Worm (Caenorhabditis elegans) whole organism, L4 larva: ENCODE measurements around the gene pcca-1.
"Not testable (repeated sequence)": the region's sequence is repeated elsewhere in the genome, so short reads cannot be mapped to it uniquely, and the experiment has no call there.

Experiments used
- T20F7.1 ChIP-seq: fragments of 200-800 bp; sonication (Bioruptor generic); optimal IDR thresholded peaks from 2 replicates; lab custom pipeline; 2018; ENCODE audit warnings: mild to moderate bottlenecking, missing genetic modification characterization, missing compliant biosample characterization
- Y105C5A.15 ChIP-seq: fragments of 200-800 bp; sonication (Bioruptor generic); IDR thresholded peaks from 2 replicates; pipeline ENCODE4 v1.3.6; 2022; ENCODE audit warnings: missing genetic modification characterization, missing compliant biosample characterization
- Y75B8A.6 ChIP-seq: fragments of 200-800 bp; sonication (Bioruptor generic); IDR thresholded peaks from 2 replicates; pipeline ENCODE4 v1.3.6; 2022; ENCODE audit warnings: missing genetic modification reagents, missing genetic modification characterization, missing compliant biosample characterization
- ceh-32 ChIP-seq: sonication (generic microtip); optimal IDR thresholded peaks from 2 replicates; lab custom pipeline; 2016; ENCODE audit warnings: mild to moderate bottlenecking, missing genetic modification characterization, missing compliant biosample characterization; ENCODE audit not compliant: poor library complexity
- ceh-44 ChIP-seq: fragments of 200-800 bp; sonication (Bioruptor generic); IDR thresholded peaks from 2 replicates; pipeline ENCODE4 v1.3.6; 2022; ENCODE audit warnings: missing genetic modification reagents, missing genetic modification characterization, missing compliant biosample characterization
- ceh-62 ChIP-seq: sonication (generic microtip); optimal IDR thresholded peaks from 2 replicates; lab custom pipeline; 2017; ENCODE audit warnings: missing biosample characterization, missing genetic modification characterization
- cey-2 ChIP-seq: sonication (generic microtip); optimal IDR thresholded peaks from 3 replicates; lab custom pipeline; 2017; ENCODE audit warnings: missing genetic modification characterization, mild to moderate bottlenecking, missing compliant biosample characterization, antibody characterized with exemption, borderline replicate concordance; ENCODE audit not compliant: insufficient read depth
- ctbp-1 ChIP-seq: fragments of 200-800 bp; sonication (Bioruptor generic); IDR thresholded peaks from 2 replicates; pipeline ENCODE4 v1.3.6; 2022; ENCODE audit warnings: missing genetic modification reagents, missing genetic modification characterization, missing compliant biosample characterization
- daf-16 ChIP-seq, 3 experiments: sonication (generic microtip); optimal IDR thresholded peaks; 2 replicates each; lab custom pipeline; 2016 to 2017; ENCODE audit warnings: missing genetic modification characterization in 3 of 3, missing genetic modification reagents in 3 of 3, mild to moderate bottlenecking in 2 of 3, missing compliant biosample characterization in 2 of 3, missing biosample characterization in 1 of 3, moderate library complexity in 1 of 3
- daf-19 ChIP-seq: fragments of 200-800 bp; sonication (Bioruptor generic); conservative IDR thresholded peaks from 2 replicates; pipeline ENCODE4 v1.3.6; 2022; ENCODE audit warnings: missing genetic modification characterization, missing compliant biosample characterization
- dmd-6 ChIP-seq: fragments of 200-800 bp; sonication (Bioruptor generic); IDR thresholded peaks from 2 replicates; pipeline ENCODE4 v1.3.6; 2022; ENCODE audit warnings: missing genetic modification reagents, missing genetic modification characterization, missing compliant biosample characterization
- dmd-8 ChIP-seq: fragments of 200-800 bp; sonication (Bioruptor generic); IDR thresholded peaks from 2 replicates; pipeline ENCODE4 v1.3.6; 2022; ENCODE audit warnings: missing genetic modification characterization, missing compliant biosample characterization
- hif-1 ChIP-seq, 2 experiments: sonication (generic microtip); optimal IDR thresholded peaks; 2 replicates each; lab custom pipeline; 2016 to 2017; ENCODE audit warnings: missing compliant biosample characterization in 2 of 2, missing genetic modification characterization in 2 of 2, missing genetic modification reagents in 2 of 2, missing genotype in 2 of 2, mild to moderate bottlenecking in 1 of 2
- hlh-30 ChIP-seq: sonication (generic microtip); optimal IDR thresholded peaks from 2 replicates; lab custom pipeline; 2017; ENCODE audit warnings: antibody characterized with exemption, mild to moderate bottlenecking, missing genetic modification characterization, missing compliant biosample characterization; ENCODE audit not compliant: insufficient read depth
- jun-1 ChIP-seq: fragments of 150-350 bp; optimal IDR thresholded peaks from 2 replicates; lab custom pipeline; 2014; ENCODE audit warnings: missing biosample characterization, missing genetic modification reagents, missing genetic modification characterization
- lin-15B ChIP-seq: fragments of 150-350 bp; sonication (generic microtip); optimal IDR thresholded peaks from 3 replicates; lab custom pipeline; 2014; ENCODE audit warnings: missing biosample characterization, missing genetic modification characterization
- lin-29 ChIP-seq: fragments of 200-800 bp; sonication (Bioruptor generic); IDR thresholded peaks from 2 replicates; pipeline ENCODE4 v1.3.6; 2022; ENCODE audit warnings: missing genetic modification reagents, missing genetic modification characterization, missing compliant biosample characterization
- lin-39 ChIP-seq: fragments of 150-350 bp; optimal IDR thresholded peaks from 2 replicates; lab custom pipeline; 2014; ENCODE audit warnings: missing biosample characterization, missing genetic modification reagents, missing genetic modification characterization
- lsy-2 ChIP-seq, 2 experiments: fragments of 150-350 bp in 1 of 2; sonication (generic microtip) in 1 of 2; optimal IDR thresholded peaks; 2 replicates each; lab custom pipeline; 2014 to 2017; ENCODE audit warnings: missing biosample characterization in 2 of 2, missing genetic modification characterization in 2 of 2
- madf-5 ChIP-seq, 2 experiments: fragments of 200-800 bp; sonication (Bioruptor generic); IDR thresholded peaks; 2 replicates each; pipeline ENCODE4 v1.3.6; 2022; ENCODE audit warnings: missing compliant biosample characterization in 2 of 2, missing genetic modification characterization in 2 of 2
- mdl-1 ChIP-seq, 2 experiments: fragments of 150-350 bp in 1 of 2; sonication (generic microtip) in 1 of 2; optimal IDR thresholded peaks; 2 replicates each; lab custom pipeline; 2014 to 2017; ENCODE audit warnings: missing biosample characterization in 2 of 2, missing genetic modification characterization in 2 of 2
- mdt-29 ChIP-seq: fragments of 200-800 bp; sonication (Bioruptor generic); IDR thresholded peaks from 2 replicates; pipeline ENCODE4 v1.3.6; 2022; ENCODE audit warnings: missing genetic modification reagents, missing genetic modification characterization, missing compliant biosample characterization
- mes-2 ChIP-seq: sonication (generic microtip); optimal IDR thresholded peaks from 2 replicates; lab custom pipeline; 2016; ENCODE audit warnings: missing genotype, mild to moderate bottlenecking, missing genetic modification characterization, missing compliant biosample characterization; ENCODE audit not compliant: poor library complexity, severe bottlenecking
- mxl-2 ChIP-seq: fragments of 200-800 bp; sonication (Bioruptor generic); conservative IDR thresholded peaks from 2 replicates; pipeline ENCODE4 v1.3.6; 2022; ENCODE audit warnings: missing genetic modification reagents, missing genetic modification characterization, missing compliant biosample characterization
- mxl-3 ChIP-seq: fragments of 200-800 bp; sonication (Bioruptor generic); optimal IDR thresholded peaks from 2 replicates; lab custom pipeline; 2018; ENCODE audit warnings: mild to moderate bottlenecking, missing genetic modification characterization, missing compliant biosample characterization
- nhr-237 ChIP-seq: sonication (generic microtip); optimal IDR thresholded peaks from 2 replicates; lab custom pipeline; 2017; ENCODE audit warnings: missing biosample characterization, missing genetic modification characterization
- nhr-28 ChIP-seq: fragments of 150-350 bp; optimal IDR thresholded peaks from 2 replicates; lab custom pipeline; 2014; ENCODE audit warnings: missing biosample characterization, missing genetic modification characterization
- set-16 ChIP-seq: fragments of 200-800 bp; sonication (Bioruptor generic); IDR thresholded peaks from 2 replicates; pipeline ENCODE4 v1.3.6; 2022; ENCODE audit warnings: missing genetic modification reagents, missing genetic modification characterization, missing compliant biosample characterization
- snpc-1.2 ChIP-seq: fragments of 200-800 bp; sonication (Bioruptor generic); IDR thresholded peaks from 2 replicates; pipeline ENCODE4 v1.3.6; 2022; ENCODE audit warnings: missing genetic modification reagents, missing genetic modification characterization, missing compliant biosample characterization
- spr-1 ChIP-seq: sonication (generic microtip); optimal IDR thresholded peaks from 2 replicates; lab custom pipeline; 2016; ENCODE audit warnings: mild to moderate bottlenecking, missing genetic modification characterization, missing compliant biosample characterization
- tag-97 ChIP-seq: fragments of 200-800 bp; sonication (Bioruptor generic); IDR thresholded peaks from 2 replicates; pipeline ENCODE4 v1.3.6; 2022; ENCODE audit warnings: missing genetic modification characterization, missing compliant biosample characterization
- tra-1 ChIP-seq: fragments of 200-800 bp; sonication (Bioruptor generic); IDR thresholded peaks from 2 replicates; pipeline ENCODE4 v1.3.6; 2022; ENCODE audit warnings: missing genetic modification reagents, missing genetic modification characterization, missing compliant biosample characterization
- unc-62 ChIP-seq, 3 experiments: fragments of 150-350 bp in 1 of 3; sonication (generic microtip); optimal IDR thresholded peaks in 2 of 3; peaks in 1 of 3; 1 replicate in 1 of 3; 2 replicates in 2 of 3; lab custom pipeline; 2014 to 2017; ENCODE audit warnings: missing biosample characterization in 3 of 3, missing genetic modification characterization in 3 of 3, missing genetic modification reagents in 3 of 3, missing genotype in 1 of 3
- vab-7 ChIP-seq: fragments of 200-800 bp; sonication (Bioruptor generic); IDR thresholded peaks from 2 replicates; pipeline ENCODE4 v1.3.6; 2022; ENCODE audit warnings: missing genetic modification reagents, missing genetic modification characterization, missing compliant biosample characterization
- zag-1 ChIP-seq: fragments of 150-350 bp; optimal IDR thresholded peaks from 2 replicates; lab custom pipeline; 2014; ENCODE audit warnings: missing biosample characterization, missing genetic modification characterization
- zfp-2 ChIP-seq: sonication (generic microtip); optimal IDR thresholded peaks from 2 replicates; lab custom pipeline; 2016; ENCODE audit warnings: mild to moderate bottlenecking, missing genetic modification characterization, missing compliant biosample characterization
- zfp-3 ChIP-seq: fragments of 200-800 bp; sonication (Bioruptor generic); conservative IDR thresholded peaks from 2 replicates; pipeline ENCODE4 v1.3.6; 2022; ENCODE audit warnings: missing genetic modification reagents, missing genetic modification characterization, missing compliant biosample characterization
- zip-2 ChIP-seq: fragments of 150-350 bp; optimal IDR thresholded peaks from 2 replicates; lab custom pipeline; 2014; ENCODE audit warnings: missing biosample characterization, missing genetic modification characterization
- ztf-11 ChIP-seq: fragments of 150-350 bp; optimal IDR thresholded peaks from 2 replicates; lab custom pipeline; 2014; ENCODE audit warnings: missing biosample characterization, missing genetic modification characterization
- ztf-7 ChIP-seq: fragments of 150-350 bp; optimal IDR thresholded peaks from 2 replicates; lab custom pipeline; 2014; ENCODE audit warnings: missing biosample characterization, missing genetic modification characterization

The pcca-1 gene

ce11 chrX:7665401-7665800 is 4.6 kb upstream of the pcca-1 start:
- peak in 1 of 2 experiments; percentile 35 for TF ChIP-seq unc-62 (GFP tag; optimal IDR thresholded peaks at IDR 0.05 in 1 of 2; lab: Kevin White, UChicago)
- TF ChIP-seq unc-62 (tag; optimal IDR thresholded peaks at IDR 0.05; lab: Kevin White, UChicago) = no peak
- TF ChIP-seq cey-2 (tag; lab: Kevin White, UChicago) = no peak

ce11 chrX:7664819-7665218 is 4.0 kb upstream of the pcca-1 start, which contains the start of gene dhs-29:
dhs-29 (minus strand) TSS chrX:7664919.
- TF ChIP-seq daf-19 (GFP tag; lab: Robert Waterston, UW); mdt-29; zfp-3 (GFP tag; lab: Robert Waterston, UW): not testable (repeated sequence)

- TF ChIP-seq Y105C5A.15 (GFP tag; lab: Robert Waterston, UW) = no peak
- TF ChIP-seq lin-29 (GFP tag; lab: Robert Waterston, UW) = no peak
- peak in 1 of 2 experiments; percentile 53 for TF ChIP-seq unc-62 (GFP tag; optimal IDR thresholded peaks at IDR 0.05 in 1 of 2; lab: Kevin White, UChicago)
- no peak for TF ChIP-seq unc-62 (tag; optimal IDR thresholded peaks at IDR 0.05; lab: Kevin White, UChicago)
- TF ChIP-seq, all 104 proteins: peak for 1
These were observed 3.6 kb upstream of the pcca-1 start for ce11 chrX:7664419-7664818.

- TF ChIP-seq madf-5 (GFP tag; IDR thresholded peaks at IDR 0.05; lab: Robert Waterston, UW) (no peak), zag-1 (tag; lab: Kevin White, UChicago) (no peak), ctbp-1 (GFP tag; lab: Robert Waterston, UW) (no peak), lsy-2 (tag; optimal IDR thresholded peaks at IDR 0.05; lab: Kevin White, UChicago) (peak in 1 of 2 experiments; percentile 1), mxl-2 (GFP tag; lab: Robert Waterston, UW) (no peak), hif-1 (tag; optimal IDR thresholded peaks at IDR 0.05; lab: Kevin White, UChicago) (no peak), mes-2 (tag; lab: Kevin White, UChicago) (no peak), nhr-237 (no peak)
These were observed 1.7 kb upstream of the pcca-1 start for ce11 chrX:7662532-7662931.

ce11 chrX:7661628-7662027 is 842 bp upstream of the pcca-1 start:
- TF ChIP-seq set-16 (GFP tag; lab: Robert Waterston, UW) (no peak), mdl-1 (tag; optimal IDR thresholded peaks at IDR 0.05; lab: Kevin White, UChicago) (no peak), hlh-30 (tag; lab: Kevin White, UChicago) (peak; percentile 18), nhr-28 (tag; lab: Kevin White, UChicago) (peak; percentile 32), dmd-6 (no peak), tra-1 (GFP tag; lab: Robert Waterston, UW) (no peak), zfp-2 (tag; lab: Kevin White, UChicago) (no peak), mxl-3 (GFP tag; lab: Kevin White, UChicago) (peak; percentile 36), snpc-1.2 (GFP tag; lab: Robert Waterston, UW) (no peak), lin-15B (no peak), ztf-11 (no peak), daf-19 (GFP tag; lab: Robert Waterston, UW) (no peak), Y75B8A.6 (no peak), cey-2 (tag; lab: Kevin White, UChicago) (no peak), daf-16 (GFP tag; optimal IDR thresholded peaks at IDR 0.05; lab: Kevin White, UChicago) (no peak), daf-16 (tag; optimal IDR thresholded peaks at IDR 0.05; lab: Kevin White, UChicago) (peak; percentile 89), jun-1 (tag; lab: Kevin White, UChicago) (no peak), T20F7.1 (GFP tag; lab: Kevin White, UChicago) (no peak), spr-1 (tag; lab: Kevin White, UChicago) (no peak), nhr-237 (no peak), ceh-32 (tag; lab: Kevin White, UChicago) (no peak), ceh-44 (GFP tag; lab: Robert Waterston, UW) (no peak), ceh-62 (tag; lab: Kevin White, UChicago) (no peak), lsy-2 (tag; optimal IDR thresholded peaks at IDR 0.05; lab: Kevin White, UChicago) (peak in 1 of 2 experiments; percentile 42), zag-1 (tag; lab: Kevin White, UChicago) (no peak), lin-39 (tag; lab: Kevin White, UChicago) (no peak), ztf-7 (no peak), tag-97 (GFP tag; lab: Robert Waterston, UW) (no peak), vab-7 (GFP tag; lab: Robert Waterston, UW) (no peak), zip-2 (tag; lab: Kevin White, UChicago) (no peak), dmd-8 (no peak)
